Worm (Caenorhabditis elegans) whole organism, late embryonic: ENCODE data around the gene gtf-2E2.

Experiments
- pqm-1 ChIP-seq: sonication (generic microtip); optimal IDR thresholded peaks from 2 replicates; lab custom pipeline; 2016; ENCODE audit warnings: missing genetic modification characterization, missing compliant biosample characterization
- unc-42 ChIP-seq: sonication (generic microtip); optimal IDR thresholded peaks from 2 replicates; lab custom pipeline; 2016; ENCODE audit warnings: missing genotype, missing genetic modification characterization, missing compliant biosample characterization

DNA sequence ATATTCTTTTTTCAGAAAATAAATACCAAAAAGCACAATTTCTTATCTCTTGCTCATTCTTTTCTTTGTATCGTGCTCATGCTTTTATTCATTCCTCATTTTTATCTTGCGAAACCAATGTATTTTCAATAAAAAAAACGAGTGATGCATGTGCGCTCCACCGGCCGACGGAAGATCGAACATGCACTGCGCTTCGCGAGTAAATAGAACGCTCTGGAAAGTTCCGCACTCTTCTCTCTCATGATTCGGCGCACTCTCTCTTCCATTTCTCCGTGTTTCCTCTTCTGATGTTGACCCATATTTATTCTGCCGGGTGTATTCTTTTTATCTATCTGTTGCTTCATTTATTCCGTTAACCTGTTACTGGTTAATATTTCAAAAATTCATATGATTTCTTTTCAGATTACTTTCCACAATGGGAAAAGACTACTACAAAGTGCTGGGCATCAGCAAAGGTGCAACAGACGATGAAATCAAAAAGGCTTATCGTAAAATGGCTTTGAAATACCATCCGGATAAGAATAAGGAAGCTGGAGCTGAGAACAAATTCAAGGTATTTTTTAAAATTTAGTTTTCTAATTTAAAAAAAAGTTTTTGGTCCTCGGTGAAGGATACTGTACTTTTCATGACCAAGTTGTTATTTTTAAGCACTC lies 3.1 kb upstream of the gtf-2E2 start, which contains the start of gene dnj-13:
- TF ChIP-seq pqm-1 (tag; lab: Kevin White, UChicago), result peak; percentile 52
- TF ChIP-seq unc-42 (tag; lab: Kevin White, UChicago), result peak; percentile 77
